Fruit fly (Drosophila melanogaster) whole organism, embryonic: ENCODE results near the gene Pfas.
A peak's percentile ranks its signal among the peaks of the same experiment; 100 is the strongest.

Experiments
- Adf1 ChIP-seq: fragments of 200-800 bp; sonication (Bioruptor generic); IDR thresholded peaks from 2 replicates; pipeline ENCODE4 v1.3.6; 2022; ENCODE audit warnings: missing biosample characterization, missing genetic modification characterization
- Awh ChIP-seq: fragments of 200-800 bp; sonication (Bioruptor generic); IDR thresholded peaks from 2 replicates; pipeline ENCODE4, ENCODE4 v1.3.6; 2022; ENCODE audit warnings: missing biosample characterization, missing genetic modification characterization
- CG10267 ChIP-seq: fragments of 200-800 bp; sonication (Bioruptor generic); optimal IDR thresholded peaks from 2 replicates; lab custom pipeline; 2018; ENCODE audit warnings: missing biosample characterization, mild to moderate bottlenecking, missing genetic modification characterization, moderate library complexity
- CG11504 ChIP-seq: fragments of 200-800 bp; sonication (Bioruptor generic); optimal IDR thresholded peaks from 3 replicates; lab custom pipeline; 2019; ENCODE audit warnings: missing biosample characterization, mild to moderate bottlenecking, missing genetic modification characterization, moderate library complexity
- CG12071 ChIP-seq: fragments of 200-800 bp; sonication (Bioruptor generic); optimal IDR thresholded peaks from 3 replicates; lab custom pipeline; 2018; ENCODE audit warnings: missing biosample characterization, mild to moderate bottlenecking, missing genetic modification characterization
- CG12236 ChIP-seq: fragments of 200-800 bp; sonication (Bioruptor generic); optimal IDR thresholded peaks from 2 replicates; lab custom pipeline; 2016; ENCODE audit warnings: missing biosample characterization, missing genetic modification characterization
- CG13424 ChIP-seq: fragments of 200-800 bp; sonication (Bioruptor generic); optimal IDR thresholded peaks from 2 replicates; lab custom pipeline; 2019; ENCODE audit warnings: missing biosample characterization, mild to moderate bottlenecking, missing genetic modification characterization, moderate library complexity
- CG13894 ChIP-seq: fragments of 200-800 bp; sonication (Bioruptor generic); optimal IDR thresholded peaks from 3 replicates; lab custom pipeline; 2018; ENCODE audit warnings: missing biosample characterization, mild to moderate bottlenecking, missing genetic modification characterization, moderate library complexity
- CG14014 ChIP-seq: fragments of 200-800 bp; sonication (Bioruptor generic); IDR thresholded peaks from 2 replicates; pipeline ENCODE4 v1.3.6; 2022; ENCODE audit warnings: missing biosample characterization, missing genetic modification characterization
- CG1647 ChIP-seq: fragments of 200-800 bp; sonication (Bioruptor generic); optimal IDR thresholded peaks from 3 replicates; lab custom pipeline; 2016; ENCODE audit warnings: missing biosample characterization, missing genetic modification characterization
- CG16779 ChIP-seq: fragments of 200-800 bp; sonication (Bioruptor generic); IDR thresholded peaks from 2 replicates; pipeline ENCODE4 v1.3.6; 2022; ENCODE audit warnings: missing biosample characterization, missing genetic modification characterization
- CG17568 ChIP-seq: fragments of 200-800 bp; sonication (Bioruptor generic); optimal IDR thresholded peaks from 2 replicates; lab custom pipeline; 2018; ENCODE audit warnings: missing biosample characterization, mild to moderate bottlenecking, missing genetic modification characterization, moderate library complexity
- CG1792 ChIP-seq: fragments of 200-800 bp; sonication (Bioruptor generic); optimal IDR thresholded peaks from 2 replicates; lab custom pipeline; 2016; ENCODE audit warnings: missing biosample characterization, missing genetic modification characterization
- CG2129 ChIP-seq: fragments of 200-800 bp; sonication (Bioruptor generic); IDR thresholded peaks from 2 replicates; pipeline ENCODE4 v1.3.6; 2022; ENCODE audit warnings: missing biosample characterization, missing genetic modification characterization; ENCODE audit not compliant: partially characterized antibody
- CG3065 ChIP-seq: fragments of 200-800 bp; sonication (Bioruptor generic); optimal IDR thresholded peaks from 2 replicates; lab custom pipeline; 2016; ENCODE audit warnings: missing biosample characterization, missing genetic modification characterization
- CG3281 ChIP-seq: fragments of 200-800 bp; sonication (Bioruptor generic); optimal IDR thresholded peaks from 3 replicates; lab custom pipeline; 2017; ENCODE audit warnings: missing biosample characterization, mild to moderate bottlenecking, missing genetic modification characterization
- CG3995 ChIP-seq: fragments of 200-800 bp; sonication (Bioruptor generic); optimal IDR thresholded peaks from 3 replicates; lab custom pipeline; 2016; ENCODE audit warnings: missing biosample characterization, missing genetic modification characterization
- CG6254 ChIP-seq: fragments of 200-800 bp; sonication (Bioruptor generic); optimal IDR thresholded peaks from 3 replicates; lab custom pipeline; 2017; ENCODE audit warnings: mild to moderate bottlenecking, missing biosample characterization, missing genetic modification reagents, missing genetic modification characterization
- Dad ChIP-seq: fragments of 200-800 bp; sonication (Bioruptor generic); optimal IDR thresholded peaks from 3 replicates; lab custom pipeline; 2016; ENCODE audit warnings: missing biosample characterization, missing genetic modification characterization
- Deaf1 ChIP-seq: fragments of 200-800 bp; optimal IDR thresholded peaks from 3 replicates; lab custom pipeline; 2019; ENCODE audit warnings: missing biosample characterization, mild to moderate bottlenecking, missing genetic modification characterization, moderate library complexity
- Eip74EF ChIP-seq, 2 experiments: fragments of 200-800 bp in 1 of 2; fragments of >200 bp in 1 of 2; sonication (Bioruptor generic) in 1 of 2; optimal IDR thresholded peaks; 2 replicates each; lab custom pipeline; 2017 to 2019; ENCODE audit warnings: missing biosample characterization in 2 of 2, missing genetic modification characterization in 2 of 2, mild to moderate bottlenecking in 1 of 2, moderate library complexity in 1 of 2
- Elba2 ChIP-seq: fragments of 200-800 bp; sonication (Bioruptor generic); optimal IDR thresholded peaks from 3 replicates; lab custom pipeline; 2016; ENCODE audit warnings: missing biosample characterization, missing genetic modification characterization
- Fer3 ChIP-seq: fragments of 200-800 bp; sonication (Bioruptor generic); optimal IDR thresholded peaks from 2 replicates; lab custom pipeline; 2018; ENCODE audit warnings: missing biosample characterization, mild to moderate bottlenecking, missing genetic modification characterization, moderate library complexity
- HHEX ChIP-seq: fragments of 200-800 bp; sonication (Bioruptor generic); optimal IDR thresholded peaks from 3 replicates; lab custom pipeline; 2017; ENCODE audit warnings: missing biosample characterization, mild to moderate bottlenecking, missing genetic modification characterization, missing genetic modification reagents
- HLH3B ChIP-seq: fragments of 200-800 bp; sonication (Bioruptor generic); IDR thresholded peaks from 2 replicates; pipeline ENCODE4 v1.3.6; 2022; ENCODE audit warnings: missing biosample characterization, missing genetic modification characterization
- MTF-1 ChIP-seq: fragments of 200-800 bp; sonication (Bioruptor generic); optimal IDR thresholded peaks from 2 replicates; lab custom pipeline; 2018; ENCODE audit warnings: missing biosample characterization, mild to moderate bottlenecking, missing genetic modification characterization, borderline replicate concordance
- Neu2 ChIP-seq: fragments of 200-800 bp; sonication (Bioruptor generic); optimal IDR thresholded peaks from 3 replicates; lab custom pipeline; 2016; ENCODE audit warnings: missing biosample characterization, missing genetic modification characterization, borderline replicate concordance
- Sox102F ChIP-seq: fragments of 200-800 bp; sonication (Bioruptor generic); optimal IDR thresholded peaks from 2 replicates; lab custom pipeline; 2018; ENCODE audit warnings: missing biosample characterization, mild to moderate bottlenecking, missing genetic modification characterization, moderate library complexity
- YL-1 ChIP-seq: fragments of 200-800 bp; sonication (Bioruptor generic); optimal IDR thresholded peaks from 3 replicates; lab custom pipeline; 2017; ENCODE audit warnings: missing biosample characterization, mild to moderate bottlenecking, missing genetic modification characterization
- aop ChIP-seq: fragments of 200-800 bp; sonication (Bioruptor generic); IDR thresholded peaks from 2 replicates; pipeline ENCODE4 v1.3.6; 2022; ENCODE audit warnings: missing biosample characterization, missing genetic modification characterization
- ap ChIP-seq: fragments of 200-800 bp; sonication (Bioruptor generic); IDR thresholded peaks from 2 replicates; pipeline ENCODE4 v1.3.6; 2022; ENCODE audit warnings: missing biosample characterization, missing genetic modification characterization
- ato ChIP-seq: fragments of 200-800 bp; sonication (Bioruptor generic); IDR thresholded peaks from 2 replicates; pipeline ENCODE4 v1.3.6; 2022; ENCODE audit warnings: missing biosample characterization, missing genetic modification characterization; ENCODE audit not compliant: partially characterized antibody
- bbx ChIP-seq: fragments of 200-800 bp; sonication (Bioruptor generic); IDR thresholded peaks from 2 replicates; pipeline ENCODE4 v1.3.6; 2022; ENCODE audit warnings: missing biosample characterization, missing genetic modification characterization; ENCODE audit not compliant: partially characterized antibody
- dysf ChIP-seq: fragments of 200-800 bp; sonication (Bioruptor generic); IDR thresholded peaks from 3 replicates; pipeline ENCODE4 v1.3.6; 2022; ENCODE audit warnings: missing biosample characterization, missing genetic modification characterization
- esg ChIP-seq: fragments of 200-800 bp; sonication (Bioruptor generic); conservative IDR thresholded peaks from 2 replicates; pipeline ENCODE4 v1.3.6; 2022; ENCODE audit warnings: missing biosample characterization, missing genetic modification characterization
- ewg ChIP-seq: fragments of 200-800 bp; sonication (Bioruptor generic); optimal IDR thresholded peaks from 3 replicates; lab custom pipeline; 2017; ENCODE audit warnings: mild to moderate bottlenecking, missing biosample characterization, missing genetic modification reagents, missing genetic modification characterization
- fd3F ChIP-seq: fragments of 200-800 bp; sonication (Bioruptor generic); optimal IDR thresholded peaks from 2 replicates; lab custom pipeline; 2018; ENCODE audit warnings: missing biosample characterization, mild to moderate bottlenecking, missing genetic modification characterization, moderate library complexity
- gcm ChIP-seq: fragments of 200-800 bp; sonication (Bioruptor generic); optimal IDR thresholded peaks from 2 replicates; lab custom pipeline; 2019; ENCODE audit warnings: missing biosample characterization, mild to moderate bottlenecking, missing genetic modification characterization, moderate library complexity
- ind ChIP-seq: fragments of 200-800 bp; sonication (Bioruptor generic); optimal IDR thresholded peaks from 3 replicates; lab custom pipeline; 2016; ENCODE audit warnings: missing biosample characterization, missing genetic modification characterization
- jumu ChIP-seq: fragments of 200-800 bp; sonication (Bioruptor generic); optimal IDR thresholded peaks from 3 replicates; lab custom pipeline; 2016; ENCODE audit warnings: missing biosample characterization, missing genetic modification characterization
- org-1 ChIP-seq: fragments of 200-800 bp; sonication (Bioruptor generic); optimal IDR thresholded peaks from 2 replicates; lab custom pipeline; 2017; ENCODE audit warnings: missing biosample characterization, missing genetic modification characterization
- otp ChIP-seq: fragments of 200-800 bp; sonication (Bioruptor generic); IDR thresholded peaks from 3 replicates; pipeline ENCODE4, ENCODE4 v1.3.6; 2022; ENCODE audit warnings: missing biosample characterization, missing genetic modification characterization
- pfk ChIP-seq: fragments of 200-800 bp; sonication (Bioruptor generic); optimal IDR thresholded peaks from 2 replicates; lab custom pipeline; 2018; ENCODE audit warnings: missing biosample characterization, mild to moderate bottlenecking, missing genetic modification characterization, moderate library complexity
- phol ChIP-seq: fragments of 200-800 bp; sonication (Bioruptor generic); optimal IDR thresholded peaks from 3 replicates; lab custom pipeline; 2018; ENCODE audit warnings: missing biosample characterization, mild to moderate bottlenecking, missing genetic modification characterization, moderate library complexity
- schlank ChIP-seq: fragments of 200-800 bp; sonication (Bioruptor generic); optimal IDR thresholded peaks from 2 replicates; lab custom pipeline; 2018; ENCODE audit warnings: missing biosample characterization, mild to moderate bottlenecking, missing genetic modification characterization
- toy ChIP-seq: fragments of 200-800 bp; sonication (Bioruptor generic); IDR thresholded peaks from 2 replicates; pipeline ENCODE4 v1.3.6; 2022; ENCODE audit warnings: missing biosample characterization, missing genetic modification characterization
- tup ChIP-seq: fragments of 200-800 bp; sonication (Bioruptor generic); optimal IDR thresholded peaks from 2 replicates; lab custom pipeline; 2016; ENCODE audit warnings: missing biosample characterization, mild to moderate bottlenecking, missing genetic modification characterization, moderate library complexity
- vnd ChIP-seq: fragments of 200-800 bp; sonication (Bioruptor generic); IDR thresholded peaks from 3 replicates; pipeline ENCODE4 v1.3.6; 2022; ENCODE audit warnings: missing biosample characterization, missing genetic modification characterization; ENCODE audit not compliant: partially characterized antibody
- yki ChIP-seq: fragments of >200 bp; optimal IDR thresholded peaks from 3 replicates; lab custom pipeline; 2018

Pfas gene

dm6 chr2L:5997609-5998229 is 48.1 kb downstream of the Pfas start (continued):
- TF ChIP-seq HHEX (GFP tag; lab: Kevin White, UChicago), result peak; percentile 77
- no peak for TF ChIP-seq vnd (GFP tag; lab: Robert Waterston, UW)
- no peak; the same call in 1 of the 2 replicates for TF ChIP-seq HLH3B (GFP tag; lab: Robert Waterston, UW)
- no peak for TF ChIP-seq CG14014 (GFP tag; lab: Robert Waterston, UW)
- no peak for TF ChIP-seq yki (lab: Kevin White, UChicago)
- no peak for TF ChIP-seq CG3995 (GFP tag; lab: Kevin White, UChicago)
- peak; percentile 57 for TF ChIP-seq gcm (GFP tag; lab: Kevin White, UChicago)
- peak; percentile 37 for TF ChIP-seq Deaf1 (tag; lab: Kevin White, UChicago)
- TF ChIP-seq ewg (GFP tag; lab: Kevin White, UChicago), result peak; percentile 18
- no peak for TF ChIP-seq ind (GFP tag; lab: Kevin White, UChicago)
- peak; percentile 59 for TF ChIP-seq schlank
- TF ChIP-seq MTF-1, result peak; percentile 72
- no peak for TF ChIP-seq jumu
- TF ChIP-seq Eip74EF (GFP tag; optimal IDR thresholded peaks at IDR 0.05; lab: Kevin White, UChicago), result peak in 1 of 2 experiments; percentile 51
- TF ChIP-seq tup (GFP tag; lab: Kevin White, UChicago), result no peak
- no peak for TF ChIP-seq bbx (GFP tag; lab: Robert Waterston, UW)
- TF ChIP-seq CG6254 (GFP tag; lab: Kevin White, UChicago), result peak; percentile 46
- no peak for TF ChIP-seq pfk (GFP tag; lab: Kevin White, UChicago)
- TF ChIP-seq CG2129 (GFP tag; lab: Robert Waterston, UW), result no peak
- no peak for TF ChIP-seq Sox102F (GFP tag; lab: Kevin White, UChicago)
- TF ChIP-seq CG13424, result peak; percentile 11
- TF ChIP-seq CG12071 (GFP tag; lab: Kevin White, UChicago), result peak; percentile 68
- peak; percentile 20 for TF ChIP-seq Dad (GFP tag; lab: Kevin White, UChicago)
- TF ChIP-seq CG1792 (GFP tag; lab: Kevin White, UChicago), result peak; percentile 16
- no peak for TF ChIP-seq CG12236 (GFP tag; lab: Kevin White, UChicago)
- TF ChIP-seq aop (GFP tag; lab: Robert Waterston, UW), result 0 out of 2 replicates have a peak, but pooled peaks have one; percentile 3
- no peak for TF ChIP-seq Neu2 (GFP tag; lab: Kevin White, UChicago)
- no peak for TF ChIP-seq CG1647 (GFP tag; lab: Kevin White, UChicago)
- TF ChIP-seq Elba2 (GFP tag; lab: Kevin White, UChicago), result no peak
- TF ChIP-seq Awh (GFP tag; lab: Robert Waterston, UW), result peak; percentile 51; the same call in 1 of the 2 replicates
- TF ChIP-seq esg (GFP tag; lab: Robert Waterston, UW), result no peak
- TF ChIP-seq ap, result no peak
- peak; percentile 93 for TF ChIP-seq phol (tag; lab: Kevin White, UChicago)
- peak; percentile 59 for TF ChIP-seq Fer3
- peak; percentile 39 for TF ChIP-seq YL-1 (GFP tag; lab: Kevin White, UChicago)
- TF ChIP-seq fd3F (GFP tag; lab: Kevin White, UChicago), result no peak
- peak; percentile 42 for TF ChIP-seq CG13894 (tag; lab: Kevin White, UChicago)
- TF ChIP-seq otp (GFP tag; lab: Robert Waterston, UW), result peak; percentile 37; the same call in 1 of the 3 replicates
- TF ChIP-seq CG17568 (GFP tag; lab: Kevin White, UChicago), result no peak
- TF ChIP-seq CG3065 (GFP tag; lab: Kevin White, UChicago), result no peak
- TF ChIP-seq CG11504 (tag; lab: Kevin White, UChicago), result no peak
- peak; percentile 25; the same call in 1 of the 3 replicates for TF ChIP-seq dysf (GFP tag; lab: Robert Waterston, UW)
- no peak for TF ChIP-seq toy (GFP tag; lab: Robert Waterston, UW)
- no peak for TF ChIP-seq CG16779 (GFP tag; lab: Robert Waterston, UW)
- TF ChIP-seq org-1 (GFP tag; lab: Kevin White, UChicago), result peak; percentile 50
- TF ChIP-seq CG3281 (GFP tag; lab: Kevin White, UChicago), result peak; percentile 61
- TF ChIP-seq CG10267, result peak; percentile 39
- peak; percentile 79 for TF ChIP-seq Adf1 (GFP tag; lab: Robert Waterston, UW)
- no peak for TF ChIP-seq ato (GFP tag; lab: Robert Waterston, UW)
